Fruit fly (Drosophila melanogaster) whole organism: ENCODE data around the gene CG5194.
A peak's percentile ranks its signal among the peaks of the same experiment; 100 is the strongest.

ENCODE experiments used
- CG8478 ChIP-seq: fragments of >200 bp; optimal IDR thresholded peaks from 2 replicates; lab custom pipeline; 2018; ENCODE audit warnings: inconsistent platforms
- Dll ChIP-seq: fragments of >200 bp; optimal IDR thresholded peaks from 2 replicates; lab custom pipeline; 2017
- EcR ChIP-seq, 2 experiments: fragments of >200 bp; optimal IDR thresholded peaks; 2 replicates each; lab custom pipeline; 2017; ENCODE audit warnings: missing biosample characterization in 2 of 2, missing genetic modification characterization in 2 of 2, missing genetic modification reagents in 2 of 2
- pan ChIP-seq: fragments of >200 bp; optimal IDR thresholded peaks from 2 replicates; lab custom pipeline; 2017
- psq ChIP-seq: fragments of >200 bp; optimal IDR thresholded peaks from 2 replicates; lab custom pipeline; 2017
- usp ChIP-seq: fragments of >200 bp; optimal IDR thresholded peaks from 2 replicates; lab custom pipeline; 2017; ENCODE audit warnings: missing biosample characterization, missing genetic modification characterization, mixed read lengths

The CG5194 gene

DNA sequence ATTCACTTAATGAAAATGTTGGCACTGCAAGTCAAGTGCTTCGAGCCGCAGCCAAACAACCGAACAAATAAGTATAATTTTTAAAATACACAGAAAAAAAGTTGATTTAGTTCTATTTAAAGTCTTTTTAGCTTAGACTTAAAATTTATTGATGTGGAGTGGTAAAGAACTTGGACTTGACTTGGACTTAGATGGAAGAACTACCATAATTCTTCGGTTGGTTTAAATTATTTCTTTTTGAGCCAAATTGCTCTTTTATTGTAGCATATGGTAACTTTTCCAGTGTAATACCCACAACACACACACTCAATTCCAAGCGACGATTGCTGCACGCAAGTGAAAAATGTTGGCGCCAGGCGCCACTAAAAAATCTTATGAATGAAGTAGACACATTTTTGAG lies 18.4 kb upstream of the CG5194 start:
- TF ChIP-seq psq: no peak
- no peak for TF ChIP-seq EcR (GFP tag; optimal IDR thresholded peaks at IDR 0.05; lab: Kevin White, UChicago)
- TF ChIP-seq pan: no peak

DNA sequence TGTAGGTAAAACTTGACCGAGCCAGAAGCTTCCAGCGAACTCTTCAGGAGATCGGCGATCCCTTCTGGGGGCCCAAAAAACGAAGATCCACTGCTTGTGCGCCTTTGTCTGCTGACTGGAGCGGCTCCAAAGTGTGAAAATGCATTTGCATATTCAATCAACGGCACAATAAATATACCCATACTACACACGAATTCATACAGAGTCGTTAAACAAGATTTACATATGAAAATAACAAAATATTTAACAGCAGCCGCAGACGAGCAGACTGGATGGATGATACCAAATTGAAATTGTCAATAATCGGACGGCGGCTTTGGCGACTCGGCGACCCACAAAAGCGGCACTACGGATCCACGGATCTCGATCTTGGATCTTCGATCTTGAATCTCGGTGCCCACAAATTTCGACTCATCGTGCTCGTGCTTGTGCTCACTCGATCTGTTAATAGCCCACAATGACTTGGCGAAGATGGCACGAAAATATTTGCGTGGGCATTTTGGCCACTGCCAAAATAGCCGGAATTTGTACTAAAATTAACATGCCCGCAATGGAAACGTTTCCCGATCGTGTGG lies 17.6 kb upstream of the CG5194 start:
- TF ChIP-seq pan (no peak), EcR (GFP tag; optimal IDR thresholded peaks at IDR 0.05; lab: Kevin White, UChicago) (no peak), psq (no peak), Dll (no peak), CG8478 (lab: Kevin White, UChicago) (no peak), usp (GFP tag; lab: Kevin White, UChicago) (no peak)

DNA sequence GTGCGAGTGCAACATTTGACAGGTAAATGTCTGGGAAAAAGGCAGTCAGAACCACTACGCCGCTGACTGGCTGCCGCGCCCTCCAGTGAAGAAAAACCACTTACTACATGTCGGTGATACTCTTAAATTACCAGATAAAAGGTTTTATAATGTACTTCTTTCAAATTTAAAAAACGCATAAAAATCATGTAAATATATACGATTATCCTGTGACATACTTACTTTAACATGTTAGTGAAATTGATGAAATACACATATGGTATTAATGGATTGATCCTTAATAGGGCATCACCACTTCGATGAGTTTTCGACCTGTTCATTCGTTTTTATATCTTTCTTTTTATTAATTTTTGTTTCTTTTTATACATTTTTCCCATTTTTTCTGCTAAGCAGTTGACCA lies 16.9 kb upstream of the CG5194 start:
- no peak for TF ChIP-seq pan
- TF ChIP-seq Dll: no peak
- no peak for TF ChIP-seq psq
- TF ChIP-seq CG8478 (lab: Kevin White, UChicago): no peak
- TF ChIP-seq usp (GFP tag; lab: Kevin White, UChicago): no peak
- TF ChIP-seq EcR (GFP tag; optimal IDR thresholded peaks at IDR 0.05; lab: Kevin White, UChicago): no peak

DNA sequence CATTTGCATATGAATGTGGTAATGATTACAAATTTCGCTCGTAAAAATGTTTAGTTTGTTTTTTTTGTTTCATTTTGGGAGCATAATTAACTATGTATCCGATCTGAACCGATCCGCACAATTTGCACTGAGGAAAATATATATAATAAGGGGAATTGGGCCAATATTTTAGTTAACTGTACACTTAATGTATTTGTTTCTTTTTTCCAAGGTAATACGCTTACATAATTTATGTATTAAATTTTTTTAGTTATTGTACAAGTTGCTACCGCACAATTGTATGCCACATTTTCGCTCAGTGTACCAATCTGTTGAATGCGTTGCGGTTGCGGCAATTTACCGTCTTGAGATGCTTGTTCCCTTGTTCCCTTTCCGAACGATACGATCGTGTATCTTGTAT lies 16.0 kb upstream of the CG5194 start:
- TF ChIP-seq pan: no peak
- no peak for TF ChIP-seq psq
- TF ChIP-seq Dll: no peak
- no peak for TF ChIP-seq CG8478 (lab: Kevin White, UChicago)
- TF ChIP-seq usp (GFP tag; lab: Kevin White, UChicago): no peak
- no peak for TF ChIP-seq EcR (GFP tag; optimal IDR thresholded peaks at IDR 0.05; lab: Kevin White, UChicago)

DNA sequence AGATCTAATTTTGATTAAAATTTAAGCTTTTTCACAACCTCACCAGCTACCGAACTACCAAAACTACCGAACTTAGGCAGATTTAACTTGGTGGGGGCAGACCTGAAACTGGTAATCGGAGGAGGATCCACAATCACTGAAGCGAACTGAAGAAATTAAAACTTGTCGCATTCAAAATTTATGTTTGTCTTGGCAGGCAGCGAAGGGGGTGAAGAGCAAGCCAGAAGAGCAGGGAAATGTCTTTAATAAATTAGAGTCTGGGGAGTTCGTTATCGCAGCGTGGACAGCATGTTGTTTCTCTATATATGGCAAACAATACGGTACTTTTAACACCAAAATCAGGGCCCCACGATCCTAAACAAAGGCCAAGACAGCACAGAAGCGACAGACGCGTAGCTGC lies 15.5 kb upstream of the CG5194 start:
- TF ChIP-seq CG8478 (lab: Kevin White, UChicago): no peak
- no peak for TF ChIP-seq Dll
- no peak for TF ChIP-seq psq
- no peak for TF ChIP-seq usp (GFP tag; lab: Kevin White, UChicago)
- no peak for TF ChIP-seq EcR (GFP tag; optimal IDR thresholded peaks at IDR 0.05; lab: Kevin White, UChicago)
- no peak for TF ChIP-seq pan

DNA sequence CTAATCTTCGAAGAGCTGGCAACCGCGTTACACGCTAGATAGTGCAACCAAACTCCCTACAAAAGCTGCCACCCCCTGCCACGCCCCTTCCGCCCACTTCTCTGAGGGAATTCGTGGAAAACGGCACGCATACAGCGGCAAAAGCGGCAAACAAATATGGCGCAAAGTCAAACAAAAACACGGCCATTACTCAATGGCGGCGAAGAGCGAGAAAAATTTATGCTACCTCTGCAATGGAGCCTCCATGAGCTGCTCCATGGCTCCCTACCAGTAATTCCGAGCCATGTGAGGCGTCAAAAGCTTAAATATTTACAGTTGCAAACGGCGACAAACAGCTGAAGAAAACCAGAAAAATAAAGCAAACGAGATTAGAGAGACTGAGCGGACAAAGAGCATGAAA lies 15.1 kb upstream of the CG5194 start:
- TF ChIP-seq psq: no peak
- no peak for TF ChIP-seq Dll
- TF ChIP-seq pan: no peak
- no peak for TF ChIP-seq usp (GFP tag; lab: Kevin White, UChicago)
- no peak for TF ChIP-seq EcR (GFP tag; optimal IDR thresholded peaks at IDR 0.05; lab: Kevin White, UChicago)
- TF ChIP-seq CG8478 (lab: Kevin White, UChicago): no peak

DNA sequence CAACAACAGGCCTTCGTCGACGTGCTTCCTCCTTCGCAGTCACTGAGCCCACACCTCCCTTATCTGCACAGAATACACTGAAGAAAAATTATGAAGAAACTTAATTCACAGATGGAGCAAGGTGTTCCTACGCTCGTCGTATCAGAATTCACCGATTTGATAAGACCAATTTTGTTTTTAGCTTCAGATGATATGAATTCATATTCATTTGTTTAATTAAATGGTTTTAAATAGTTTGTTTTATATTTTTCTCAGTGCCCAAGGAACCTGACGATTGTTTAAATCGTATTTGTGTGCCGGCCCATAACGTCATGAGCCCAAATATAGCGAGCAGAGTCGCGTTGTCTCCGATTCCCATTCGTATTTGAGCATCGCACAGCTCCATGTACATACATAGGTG lies 14.0 kb upstream of the CG5194 start:
- TF ChIP-seq psq: no peak
- TF ChIP-seq pan: no peak
- no peak for TF ChIP-seq EcR (GFP tag; optimal IDR thresholded peaks at IDR 0.05; lab: Kevin White, UChicago)
- TF ChIP-seq CG8478 (lab: Kevin White, UChicago): no peak
- TF ChIP-seq Dll: no peak
- no peak for TF ChIP-seq usp (GFP tag; lab: Kevin White, UChicago)

DNA sequence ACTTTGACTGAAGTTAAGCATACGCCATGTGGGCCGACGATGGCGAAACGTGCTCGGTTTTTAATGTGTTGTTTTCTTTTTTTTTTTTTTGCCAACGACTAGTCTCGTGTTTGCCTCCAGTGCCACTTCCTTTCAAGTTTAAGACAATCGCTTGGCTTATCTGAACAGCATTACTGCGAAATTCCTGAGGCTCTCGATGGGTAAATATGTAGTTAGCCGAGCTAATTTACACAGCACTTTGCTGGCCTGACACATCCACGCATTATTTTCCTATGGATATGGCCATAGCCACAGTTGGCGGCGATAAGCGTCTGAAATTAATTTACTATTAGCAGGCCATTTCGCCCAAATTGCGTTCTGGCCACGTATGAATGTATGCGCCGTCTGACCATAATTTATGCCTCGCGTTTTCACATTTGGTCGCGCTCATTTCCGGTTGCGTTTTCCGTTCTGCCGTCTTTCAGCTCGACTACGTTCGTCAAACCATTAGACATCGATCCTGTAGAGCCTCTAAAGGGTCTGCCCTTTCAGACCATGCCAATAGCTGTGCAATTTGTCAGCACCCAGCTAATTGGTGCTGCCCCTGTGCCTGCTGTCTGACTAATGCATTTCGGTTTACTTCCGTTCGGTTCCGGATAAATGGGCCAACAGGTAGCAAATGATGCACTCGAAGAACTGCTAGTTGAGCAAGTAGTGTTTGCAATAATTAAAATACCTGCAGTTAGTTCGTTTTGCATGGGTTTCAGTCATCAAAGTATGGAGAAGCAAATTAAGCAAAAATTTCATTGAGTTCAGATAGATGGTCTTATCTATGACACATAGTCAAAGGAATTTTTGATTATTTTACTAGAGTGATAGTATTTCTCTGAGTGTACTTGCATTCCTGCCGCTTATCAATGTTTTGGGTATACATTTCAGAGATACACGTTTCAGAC lies 11.1 kb upstream of the CG5194 start:
- TF ChIP-seq CG8478 (lab: Kevin White, UChicago): no peak
- no peak for TF ChIP-seq usp (GFP tag; lab: Kevin White, UChicago)
- TF ChIP-seq Dll: no peak
- no peak for TF ChIP-seq pan
- no peak for TF ChIP-seq psq
- TF ChIP-seq EcR (GFP tag; optimal IDR thresholded peaks at IDR 0.05; lab: Kevin White, UChicago): no peak

DNA sequence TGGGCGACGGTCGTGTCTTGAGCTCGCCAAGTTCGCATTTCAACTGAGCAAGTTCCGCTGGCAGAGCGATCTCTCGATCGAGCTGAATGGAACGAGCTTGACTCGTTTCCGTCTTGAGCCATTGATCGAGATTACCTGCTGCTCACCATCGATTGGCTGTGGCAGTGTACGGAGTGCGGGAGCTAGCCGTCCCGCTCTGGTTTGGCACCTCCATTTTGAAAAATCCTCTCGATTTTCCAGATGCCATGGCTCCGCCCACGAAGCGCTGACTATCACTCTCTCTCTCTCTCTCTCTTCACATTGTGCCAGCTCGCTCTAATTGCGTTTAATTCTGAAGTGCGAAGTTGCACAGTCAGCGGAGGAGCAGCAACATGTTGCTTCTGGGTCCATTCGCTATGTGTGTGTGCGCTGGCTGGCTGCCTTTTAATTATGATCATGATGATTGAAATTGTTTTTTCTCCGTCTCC lies 9.6 kb upstream of the CG5194 start, which contains the start of gene Doc2:
Doc2 (minus strand) TSS at position 51 of the 467 bp plus-strand sequence.
- TF ChIP-seq Dll (peak; percentile 24), psq (no peak), CG8478 (lab: Kevin White, UChicago) (peak; percentile 30), pan (no peak), EcR (GFP tag; optimal IDR thresholded peaks at IDR 0.05; lab: Kevin White, UChicago) (no peak), usp (GFP tag; lab: Kevin White, UChicago) (no peak)

DNA sequence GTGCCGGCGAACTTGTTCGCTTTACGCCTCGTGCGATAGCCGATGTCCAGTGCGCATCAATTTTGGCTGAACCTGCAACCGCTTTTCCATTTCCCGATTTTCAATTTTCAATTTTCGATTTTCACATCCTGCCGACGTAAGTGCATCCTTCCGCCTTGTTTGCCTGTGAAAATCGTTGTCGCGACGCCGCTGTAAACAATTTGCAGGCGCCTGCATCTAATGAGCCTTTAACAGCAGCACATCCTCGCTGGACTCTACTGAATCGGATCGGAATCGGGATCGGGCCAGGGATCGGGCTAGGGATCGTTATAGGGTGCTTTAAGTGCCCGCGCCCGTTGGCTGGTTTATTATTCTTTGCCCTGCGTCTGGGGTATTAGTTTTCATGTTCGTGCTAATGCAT lies 7.8 kb upstream of the CG5194 start:
- no peak for TF ChIP-seq usp (GFP tag; lab: Kevin White, UChicago)

DNA sequence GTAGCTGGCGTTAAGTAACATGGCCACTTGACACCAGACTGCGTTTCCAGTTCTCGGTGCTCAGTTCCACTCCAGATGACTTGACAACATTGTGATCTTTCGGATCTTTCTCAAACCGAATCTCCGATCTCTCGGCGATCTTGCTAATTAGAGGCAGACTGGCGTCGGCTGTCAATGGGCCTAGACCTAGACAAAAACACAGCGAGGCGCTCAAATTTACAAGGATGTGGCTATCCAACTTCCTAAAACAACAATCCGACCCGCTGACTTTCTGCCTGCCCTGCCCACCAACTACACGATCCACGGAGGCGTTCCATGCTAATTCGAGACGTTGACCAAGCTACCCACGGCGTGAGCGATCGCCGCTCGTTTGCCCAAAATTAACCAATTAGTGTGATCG lies 4.1 kb upstream of the CG5194 start:
- TF ChIP-seq psq (no peak), Dll (no peak), CG8478 (lab: Kevin White, UChicago) (no peak), pan (no peak), EcR (GFP tag; optimal IDR thresholded peaks at IDR 0.05; lab: Kevin White, UChicago) (no peak), usp (GFP tag; lab: Kevin White, UChicago) (no peak)

DNA sequence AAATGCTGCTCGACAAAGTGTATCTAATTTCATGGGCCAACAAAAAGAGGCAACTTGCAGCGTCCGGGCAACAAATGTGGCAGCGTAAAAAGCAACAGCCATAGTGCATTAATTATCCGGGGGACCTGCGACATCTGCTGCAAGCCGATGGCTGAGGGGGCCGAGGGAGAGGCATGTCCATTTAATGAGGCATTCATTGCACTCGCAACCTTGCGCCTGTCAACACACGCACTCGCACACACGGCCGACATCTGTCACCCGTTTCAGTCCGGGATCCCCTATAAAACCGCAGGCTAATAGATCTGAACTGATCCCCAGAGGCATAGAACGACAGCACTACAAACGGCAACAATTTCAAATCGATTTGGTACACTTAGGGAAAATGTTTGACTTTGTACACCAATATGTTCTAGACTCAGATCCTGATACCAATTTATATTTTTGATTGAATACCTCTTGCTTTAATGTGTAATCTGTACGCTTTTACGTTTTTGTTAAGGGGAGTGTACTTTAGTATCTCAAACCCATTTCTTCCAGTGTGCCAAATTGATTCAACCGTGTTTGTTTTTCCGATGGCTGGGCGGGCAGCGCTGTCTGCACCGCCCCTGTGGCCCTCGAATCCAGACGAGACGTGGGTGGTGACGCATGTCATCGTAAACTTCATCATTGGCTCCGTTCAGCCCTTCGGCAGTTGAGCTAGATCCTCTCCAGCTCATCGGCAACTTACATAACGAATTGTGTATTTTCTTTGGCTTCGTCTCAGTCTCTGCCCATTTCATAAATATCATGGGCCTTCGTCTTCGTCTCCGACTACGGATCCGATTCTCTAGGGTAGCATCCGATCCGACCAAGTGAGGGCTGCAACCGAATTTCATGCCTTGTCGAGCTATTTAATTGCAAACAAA lies 2.1 kb upstream of the CG5194 start:
- TF ChIP-seq usp (GFP tag; lab: Kevin White, UChicago): no peak
- TF ChIP-seq Dll: no peak
- no peak for TF ChIP-seq CG8478 (lab: Kevin White, UChicago)
- TF ChIP-seq pan: no peak
- no peak for TF ChIP-seq EcR (GFP tag; optimal IDR thresholded peaks at IDR 0.05; lab: Kevin White, UChicago)
- no peak for TF ChIP-seq psq
